Worm (Caenorhabditis elegans) whole organism, early embryonic: Measurements from ENCODE around the gene rps-8.
A peak's percentile ranks its signal among the peaks of the same experiment; 100 is the strongest.

Source experiments
- B0310.2 ChIP-seq: sonication (generic microtip); optimal IDR thresholded peaks from 2 replicates; lab custom pipeline; 2016; ENCODE audit warnings: mild to moderate bottlenecking, missing genetic modification characterization, missing compliant biosample characterization
- F13C5.2 ChIP-seq: sonication (generic microtip); optimal IDR thresholded peaks from 2 replicates; lab custom pipeline; 2017; ENCODE audit warnings: mild to moderate bottlenecking, missing genetic modification characterization, inconsistent platforms, missing compliant biosample characterization
- aly-1 ChIP-seq: sonication (generic microtip); optimal IDR thresholded peaks from 2 replicates; lab custom pipeline; 2016; ENCODE audit warnings: missing genetic modification characterization, missing compliant biosample characterization
- ama-1 ChIP-seq: fragments of 150-350 bp; optimal IDR thresholded peaks from 2 replicates; lab custom pipeline; 2014
- ceh-13 ChIP-seq: fragments of 200-800 bp; sonication (Bioruptor generic); optimal IDR thresholded peaks from 2 replicates; lab custom pipeline; 2018; ENCODE audit warnings: mild to moderate bottlenecking, missing genetic modification characterization, missing compliant biosample characterization
- ceh-36 ChIP-seq: sonication (generic microtip); optimal IDR thresholded peaks from 2 replicates; lab custom pipeline; 2016; ENCODE audit warnings: missing genetic modification characterization, inconsistent platforms, missing compliant biosample characterization
- ets-7 ChIP-seq: sonication (generic microtip); optimal IDR thresholded peaks from 2 replicates; lab custom pipeline; 2016; ENCODE audit warnings: missing genotype, missing genetic modification characterization, missing compliant biosample characterization
- flt-1 ChIP-seq: fragments of 200-800 bp; sonication (Bioruptor generic); IDR thresholded peaks from 2 replicates; pipeline ENCODE4 v1.3.6; 2022; ENCODE audit warnings: missing genetic modification characterization, missing compliant biosample characterization
- hmbx-1 ChIP-seq: sonication (generic microtip); optimal IDR thresholded peaks from 2 replicates; lab custom pipeline; 2016; ENCODE audit warnings: mild to moderate bottlenecking, missing genetic modification characterization, missing compliant biosample characterization
- hmg-4 ChIP-seq: fragments of 200-800 bp; sonication (Bioruptor generic); optimal IDR thresholded peaks from 2 replicates; lab custom pipeline; 2018; ENCODE audit warnings: mild to moderate bottlenecking, missing genetic modification characterization, missing compliant biosample characterization
- hnd-1 ChIP-seq: sonication (generic microtip); optimal IDR thresholded peaks from 2 replicates; lab custom pipeline; 2016; ENCODE audit warnings: missing genetic modification characterization, missing compliant biosample characterization
- pes-1 ChIP-seq: fragments of 200-800 bp; sonication (Bioruptor generic); IDR thresholded peaks from 2 replicates; pipeline ENCODE4 v1.3.6; 2022; ENCODE audit warnings: missing genetic modification reagents, missing genetic modification characterization, missing compliant biosample characterization
- scrt-1 ChIP-seq: fragments of 200-800 bp; sonication (Bioruptor generic); IDR thresholded peaks from 2 replicates; pipeline ENCODE4 v1.3.6; 2022; ENCODE audit warnings: missing genetic modification characterization, missing compliant biosample characterization
- sea-1 ChIP-seq: fragments of 200-800 bp; sonication (Bioruptor generic); conservative IDR thresholded peaks from 2 replicates; pipeline ENCODE4 v1.3.6; 2022; ENCODE audit warnings: missing genetic modification characterization, missing compliant biosample characterization
- tbx-11 ChIP-seq: fragments of 200-800 bp; sonication (Bioruptor generic); IDR thresholded peaks from 2 replicates; pipeline ENCODE4 v1.3.6; 2022; ENCODE audit warnings: missing genetic modification characterization, missing compliant biosample characterization
- tbx-37 ChIP-seq: fragments of 200-800 bp; sonication (Bioruptor generic); conservative IDR thresholded peaks from 2 replicates; pipeline ENCODE4 v1.3.6; 2022; ENCODE audit warnings: missing genetic modification reagents, missing genetic modification characterization, missing compliant biosample characterization
- tra-4 ChIP-seq: sonication (generic microtip); optimal IDR thresholded peaks from 2 replicates; lab custom pipeline; 2017; ENCODE audit warnings: missing genetic modification characterization, missing compliant biosample characterization

The rps-8 gene

DNA sequence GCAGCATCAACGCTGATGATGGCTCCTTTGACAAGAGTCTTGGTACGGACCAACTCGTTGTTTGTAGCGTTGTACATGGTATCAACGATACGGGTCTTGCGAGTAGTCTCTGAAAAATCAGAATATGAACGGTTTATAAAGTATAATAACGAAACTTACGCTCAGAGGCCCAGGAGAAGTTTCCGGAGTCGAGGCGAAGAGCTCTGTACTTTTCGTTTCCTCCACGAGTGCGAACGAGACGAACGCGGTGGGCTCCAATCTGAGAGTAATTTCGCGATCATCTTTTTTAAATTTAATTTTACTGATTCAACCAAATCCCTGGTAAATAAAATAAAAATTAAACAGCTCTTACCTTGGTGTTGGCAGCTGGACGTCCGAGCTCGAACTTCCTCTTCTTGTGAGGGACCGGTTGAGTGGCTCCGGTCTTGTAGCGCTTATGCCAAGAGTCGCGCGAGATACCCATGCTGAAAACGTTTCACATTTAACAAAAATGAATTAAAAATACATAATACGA is at the start of gene rps-8:
Gene rps-8, minus strand, starts transcription at position 464 of the 514 bp plus-strand sequence.
- TF ChIP-seq ets-7 (tag; lab: Kevin White, UChicago) (no peak), pes-1 (GFP tag; lab: Robert Waterston, UW) (no peak), flt-1 (no peak), hnd-1 (tag; lab: Kevin White, UChicago) (no peak), hmbx-1 (no peak), ceh-13 (no peak), aly-1 (tag; lab: Kevin White, UChicago) (no peak), tbx-11 (GFP tag; lab: Robert Waterston, UW) (no peak), F13C5.2 (tag; lab: Kevin White, UChicago) (no peak), B0310.2 (no peak), ceh-36 (tag; lab: Kevin White, UChicago) (no peak), ama-1 (lab: Kevin White, UChicago) (no peak), sea-1 (no peak), scrt-1 (GFP tag; lab: Robert Waterston, UW) (no peak), hmg-4 (GFP tag; lab: Kevin White, UChicago) (no peak), tbx-37 (GFP tag; lab: Robert Waterston, UW) (no peak), tra-4 (tag; lab: Kevin White, UChicago) (no peak)

- TF ChIP-seq hmbx-1 (no peak), tbx-37 (GFP tag; lab: Robert Waterston, UW) (no peak), pes-1 (GFP tag; lab: Robert Waterston, UW) (no peak), scrt-1 (GFP tag; lab: Robert Waterston, UW) (no peak), hmg-4 (GFP tag; lab: Kevin White, UChicago) (no peak), flt-1 (no peak), ama-1 (lab: Kevin White, UChicago) (no peak), tbx-11 (GFP tag; lab: Robert Waterston, UW) (no peak)
These were observed 33.1 kb upstream of the rps-8 start, which contains the start of gene daf-42 for ce11 chrIV:7346751-7347150. TSS of gene daf-42 (minus strand) at chrIV:7346851.

DNA sequence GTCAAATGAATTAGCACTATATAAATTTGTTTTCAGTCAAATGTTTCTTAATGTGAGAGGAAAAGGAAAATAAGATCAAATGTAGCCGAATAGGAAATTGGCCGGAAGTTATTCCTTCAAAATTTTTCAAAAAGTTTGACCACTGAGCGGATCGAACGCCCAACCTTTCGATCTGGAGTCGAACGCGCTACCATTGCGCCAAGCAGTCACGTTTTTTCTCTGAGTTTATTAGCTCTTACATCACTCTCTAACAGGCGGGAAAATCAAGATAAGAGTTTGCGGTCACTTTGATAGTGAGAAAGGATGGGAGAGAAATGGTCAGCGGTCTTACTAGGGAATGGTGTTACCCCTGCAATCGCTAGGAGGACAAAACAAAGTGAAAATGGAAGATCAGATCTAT is 30.4 kb upstream of the rps-8 start:
- TF ChIP-seq tbx-11 (GFP tag; lab: Robert Waterston, UW) = 0 out of 2 replicates have a peak, but pooled peaks have one; percentile 51
- TF ChIP-seq pes-1 (GFP tag; lab: Robert Waterston, UW) = no peak
- TF ChIP-seq flt-1 = peak; percentile 38; the same call in 1 of the 2 replicates

ce11 chrIV:7342144-7342543 is 28.5 kb upstream of the rps-8 start:
- TF ChIP-seq pes-1 (GFP tag; lab: Robert Waterston, UW) (no peak), aly-1 (tag; lab: Kevin White, UChicago) (no peak), tbx-37 (GFP tag; lab: Robert Waterston, UW) (no peak), ceh-36 (tag; lab: Kevin White, UChicago) (no peak), sea-1 (no peak)

DNA sequence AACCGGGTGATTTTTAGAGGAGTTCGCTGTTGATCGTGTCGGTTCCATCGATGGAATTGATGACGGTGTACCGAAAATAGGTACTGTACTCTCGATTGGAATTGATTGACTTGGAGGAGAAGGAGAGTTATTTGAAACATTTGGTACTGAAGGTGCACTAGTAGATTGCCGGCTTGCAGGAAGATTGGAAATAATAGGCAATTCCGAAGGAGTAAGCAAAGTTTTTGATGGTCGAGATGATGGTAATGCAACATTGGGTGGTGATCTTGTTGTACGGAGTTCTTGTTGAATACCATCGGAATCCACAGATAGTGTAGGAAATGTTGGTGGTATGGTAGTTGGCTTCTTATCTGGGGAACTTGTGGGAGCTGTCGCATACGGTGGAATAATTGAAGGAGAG is 25.4 kb upstream of the rps-8 start:
- TF ChIP-seq ama-1 (lab: Kevin White, UChicago) (no peak), flt-1 (no peak), hnd-1 (tag; lab: Kevin White, UChicago) (no peak), pes-1 (GFP tag; lab: Robert Waterston, UW) (no peak), scrt-1 (GFP tag; lab: Robert Waterston, UW) (no peak), tra-4 (tag; lab: Kevin White, UChicago) (no peak), ets-7 (tag; lab: Kevin White, UChicago) (no peak), B0310.2 (no peak), aly-1 (tag; lab: Kevin White, UChicago) (no peak), tbx-11 (GFP tag; lab: Robert Waterston, UW) (no peak), sea-1 (no peak), ceh-36 (tag; lab: Kevin White, UChicago) (no peak), ceh-13 (no peak)

DNA sequence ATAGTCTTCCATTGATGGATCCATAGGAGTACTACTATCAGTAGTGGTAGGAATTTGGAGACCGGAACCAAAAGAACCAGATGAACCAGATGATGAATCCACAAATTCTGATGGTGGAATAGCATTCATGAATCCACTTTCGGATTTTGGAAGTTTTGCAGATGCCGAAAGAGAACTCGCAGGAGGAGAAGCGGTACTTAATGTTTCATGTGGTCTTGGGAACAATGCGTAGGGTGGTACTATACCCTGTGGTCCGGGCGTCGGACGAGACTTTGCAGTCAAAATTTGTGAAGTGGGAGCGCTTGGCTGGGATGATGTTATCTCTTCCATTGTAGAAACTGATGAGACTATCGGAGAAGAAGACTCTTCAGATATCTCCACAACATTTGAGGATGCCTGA is 24.4 kb upstream of the rps-8 start:
- no peak for TF ChIP-seq ceh-36 (tag; lab: Kevin White, UChicago)
- no peak for TF ChIP-seq hnd-1 (tag; lab: Kevin White, UChicago)
- no peak for TF ChIP-seq tbx-37 (GFP tag; lab: Robert Waterston, UW)
- no peak for TF ChIP-seq pes-1 (GFP tag; lab: Robert Waterston, UW)
- no peak for TF ChIP-seq hmg-4 (GFP tag; lab: Kevin White, UChicago)
- no peak for TF ChIP-seq ets-7 (tag; lab: Kevin White, UChicago)
- no peak for TF ChIP-seq flt-1
- TF ChIP-seq ama-1 (lab: Kevin White, UChicago) = no peak
- TF ChIP-seq F13C5.2 (tag; lab: Kevin White, UChicago) = no peak
- TF ChIP-seq sea-1 = no peak
- TF ChIP-seq tbx-11 (GFP tag; lab: Robert Waterston, UW) = no peak

DNA sequence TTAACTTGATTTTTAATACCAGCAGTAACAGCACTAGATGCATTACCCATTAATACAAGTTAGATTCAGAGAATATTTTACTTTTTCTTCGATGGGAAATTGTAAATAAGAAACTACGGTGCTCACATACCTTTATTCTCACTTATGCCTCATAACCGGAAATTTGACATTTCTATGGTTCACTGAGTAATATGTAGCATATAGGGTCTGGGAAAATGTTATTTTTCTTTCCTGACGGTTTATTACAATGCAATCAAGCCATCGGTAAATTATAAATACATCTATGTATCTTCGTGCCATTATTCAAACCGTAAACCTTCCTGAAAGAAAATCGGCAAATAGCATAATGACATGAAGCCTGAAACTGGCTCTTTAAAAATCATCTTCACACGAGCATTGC is 19.0 kb upstream of the rps-8 start, which contains the start of gene ocr-4:
Gene ocr-4, minus strand, starts transcription at position 101 of the 400 bp plus-strand sequence.
- TF ChIP-seq ama-1 (lab: Kevin White, UChicago) (no peak), hmg-4 (GFP tag; lab: Kevin White, UChicago) (no peak), sea-1 (no peak), hnd-1 (tag; lab: Kevin White, UChicago) (no peak), tra-4 (tag; lab: Kevin White, UChicago) (no peak), F13C5.2 (tag; lab: Kevin White, UChicago) (no peak), scrt-1 (GFP tag; lab: Robert Waterston, UW) (no peak), tbx-37 (GFP tag; lab: Robert Waterston, UW) (no peak), ceh-13 (no peak), tbx-11 (GFP tag; lab: Robert Waterston, UW) (no peak), ets-7 (tag; lab: Kevin White, UChicago) (no peak), B0310.2 (no peak), pes-1 (GFP tag; lab: Robert Waterston, UW) (no peak), hmbx-1 (no peak), flt-1 (no peak), aly-1 (tag; lab: Kevin White, UChicago) (no peak), ceh-36 (tag; lab: Kevin White, UChicago) (no peak)
